Fruit fly (Drosophila melanogaster) whole organism, embryonic: ENCODE results near the gene P58IPK.

Experiments
- Ada2b ChIP-seq: fragments of 200-800 bp; sonication (Bioruptor generic); IDR thresholded peaks from 2 replicates; pipeline ENCODE4 v1.3.6; 2022; ENCODE audit warnings: missing biosample characterization, missing genetic modification characterization
- B-H2 ChIP-seq: fragments of 200-800 bp; sonication (Bioruptor generic); optimal IDR thresholded peaks from 2 replicates; lab custom pipeline; 2018; ENCODE audit warnings: missing biosample characterization, mild to moderate bottlenecking, missing genetic modification characterization
- CG11085 ChIP-seq: fragments of 200-800 bp; sonication (Bioruptor generic); IDR thresholded peaks from 2 replicates; pipeline ENCODE4 v1.3.6; 2022; ENCODE audit warnings: missing biosample characterization, missing genetic modification characterization
- CG11695 ChIP-seq: fragments of 200-800 bp; sonication (Bioruptor generic); IDR thresholded peaks from 3 replicates; pipeline ENCODE4 v1.3.6; 2022; ENCODE audit warnings: missing biosample characterization, missing genetic modification characterization
- CG12744 ChIP-seq: fragments of 200-800 bp; sonication (Bioruptor generic); optimal IDR thresholded peaks from 2 replicates; lab custom pipeline; 2016; ENCODE audit warnings: missing biosample characterization, missing genetic modification characterization
- CG13296 ChIP-seq: fragments of 200-800 bp; sonication (Bioruptor generic); optimal IDR thresholded peaks from 3 replicates; lab custom pipeline; 2018; ENCODE audit warnings: missing biosample characterization, mild to moderate bottlenecking, missing genetic modification characterization
- CG13624 ChIP-seq: fragments of 200-800 bp; sonication (Bioruptor generic); optimal IDR thresholded peaks from 2 replicates; lab custom pipeline; 2016; ENCODE audit warnings: missing biosample characterization, missing genetic modification characterization
- CG14014 ChIP-seq: fragments of 200-800 bp; sonication (Bioruptor generic); IDR thresholded peaks from 2 replicates; pipeline ENCODE4 v1.3.6; 2022; ENCODE audit warnings: missing biosample characterization, missing genetic modification characterization
- CG14667 ChIP-seq: fragments of 200-800 bp; sonication (Bioruptor generic); IDR thresholded peaks from 2 replicates; pipeline ENCODE4 v1.3.6; 2022; ENCODE audit warnings: missing biosample characterization, missing genetic modification characterization
- CG15601 ChIP-seq: fragments of 200-800 bp; sonication (Bioruptor generic); optimal IDR thresholded peaks from 3 replicates; lab custom pipeline; 2019; ENCODE audit warnings: missing biosample characterization, mild to moderate bottlenecking, missing genetic modification characterization, moderate library complexity
- CG1603 ChIP-seq: fragments of 200-800 bp; sonication (Bioruptor generic); optimal IDR thresholded peaks from 2 replicates; lab custom pipeline; 2019; ENCODE audit warnings: missing biosample characterization, mild to moderate bottlenecking, missing genetic modification characterization, moderate library complexity
- CG17385 ChIP-seq: fragments of 200-800 bp; sonication (Bioruptor generic); optimal IDR thresholded peaks from 3 replicates; lab custom pipeline; 2018; ENCODE audit warnings: missing biosample characterization, mild to moderate bottlenecking, missing genetic modification characterization
- CG18476 ChIP-seq: fragments of 200-800 bp; sonication (Bioruptor generic); optimal IDR thresholded peaks from 2 replicates; lab custom pipeline; 2016; ENCODE audit warnings: missing biosample characterization, mild to moderate bottlenecking, missing genetic modification characterization
- CG2120 ChIP-seq: fragments of 200-800 bp; sonication (Bioruptor generic); optimal IDR thresholded peaks from 3 replicates; lab custom pipeline; 2016; ENCODE audit warnings: missing biosample characterization, missing genetic modification characterization
- CG32772 ChIP-seq: fragments of 200-800 bp; sonication (Bioruptor generic); IDR thresholded peaks from 2 replicates; pipeline ENCODE4 v1.3.6; 2022; ENCODE audit warnings: missing biosample characterization, missing genetic modification characterization
- CG34224 ChIP-seq: fragments of 200-800 bp; sonication (Bioruptor generic); IDR thresholded peaks from 3 replicates; pipeline ENCODE4 v1.3.6; 2022; ENCODE audit warnings: missing biosample characterization, missing genetic modification characterization; ENCODE audit not compliant: partially characterized antibody
- CG3726 ChIP-seq: fragments of 200-800 bp; sonication (Bioruptor generic); IDR thresholded peaks from 3 replicates; pipeline ENCODE4, ENCODE4 v1.3.6; 2022; ENCODE audit warnings: missing biosample characterization, missing genetic modification characterization
- CG4424 ChIP-seq: fragments of 200-800 bp; sonication (Bioruptor generic); optimal IDR thresholded peaks from 3 replicates; lab custom pipeline; 2016; ENCODE audit warnings: missing biosample characterization, missing genetic modification characterization
- CG4820 ChIP-seq: fragments of 200-800 bp; sonication (Bioruptor generic); optimal IDR thresholded peaks from 3 replicates; lab custom pipeline; 2016; ENCODE audit warnings: missing biosample characterization, missing genetic modification characterization
- CG7357 ChIP-seq: fragments of 200-800 bp; sonication (Bioruptor generic); IDR thresholded peaks from 3 replicates; pipeline ENCODE4 v1.3.6; 2022; ENCODE audit warnings: missing biosample characterization, missing genetic modification characterization
- CG7839 ChIP-seq: fragments of 200-800 bp; sonication (Bioruptor generic); optimal IDR thresholded peaks from 3 replicates; lab custom pipeline; 2018; ENCODE audit warnings: missing biosample characterization, mild to moderate bottlenecking, missing genetic modification characterization, moderate library complexity
- CG8478 ChIP-seq: fragments of >200 bp; optimal IDR thresholded peaks from 2 replicates; lab custom pipeline; 2018
- CTCF ChIP-seq: fragments of 200-800 bp; sonication (Bioruptor generic); optimal IDR thresholded peaks from 2 replicates; lab custom pipeline; 2017; ENCODE audit warnings: missing biosample characterization, mild to moderate bottlenecking, missing genetic modification characterization, moderate library complexity
- CkIIα-i1 ChIP-seq: fragments of 200-800 bp; sonication (Bioruptor generic); IDR thresholded peaks from 2 replicates; pipeline ENCODE4 v1.3.6; 2022; ENCODE audit warnings: missing biosample characterization, missing genetic modification characterization
- D19B ChIP-seq: fragments of 200-800 bp; sonication (Bioruptor generic); optimal IDR thresholded peaks from 2 replicates; lab custom pipeline; 2017; ENCODE audit warnings: missing biosample characterization, mild to moderate bottlenecking, missing genetic modification characterization
- Dad ChIP-seq: fragments of 200-800 bp; sonication (Bioruptor generic); optimal IDR thresholded peaks from 3 replicates; lab custom pipeline; 2016; ENCODE audit warnings: missing biosample characterization, missing genetic modification characterization
- Deaf1 ChIP-seq: fragments of 200-800 bp; optimal IDR thresholded peaks from 3 replicates; lab custom pipeline; 2019; ENCODE audit warnings: missing biosample characterization, mild to moderate bottlenecking, missing genetic modification characterization, moderate library complexity
- Fer2 ChIP-seq: fragments of 200-800 bp; sonication (Bioruptor generic); optimal IDR thresholded peaks from 2 replicates; lab custom pipeline; 2018; ENCODE audit warnings: missing biosample characterization, mild to moderate bottlenecking, missing genetic modification characterization, moderate library complexity
- MTF-1 ChIP-seq: fragments of 200-800 bp; sonication (Bioruptor generic); optimal IDR thresholded peaks from 2 replicates; lab custom pipeline; 2018; ENCODE audit warnings: missing biosample characterization, mild to moderate bottlenecking, missing genetic modification characterization, borderline replicate concordance
- Mad ChIP-seq: fragments of 200-800 bp; sonication (Bioruptor generic); optimal IDR thresholded peaks from 2 replicates; lab custom pipeline; 2016; ENCODE audit warnings: missing biosample characterization, missing genetic modification characterization
- Spps ChIP-seq: fragments of 200-800 bp; sonication (Bioruptor generic); optimal IDR thresholded peaks from 2 replicates; lab custom pipeline; 2018; ENCODE audit warnings: missing biosample characterization, mild to moderate bottlenecking, missing genetic modification characterization
- Ssrp ChIP-seq: fragments of 200-800 bp; sonication (Bioruptor generic); optimal IDR thresholded peaks from 2 replicates; lab custom pipeline; 2018; ENCODE audit warnings: missing biosample characterization, mild to moderate bottlenecking, missing genetic modification characterization, moderate library complexity
- az2 ChIP-seq: fragments of 200-800 bp; sonication (Bioruptor generic); optimal IDR thresholded peaks from 3 replicates; lab custom pipeline; 2016; ENCODE audit warnings: missing biosample characterization, missing genetic modification characterization
- cas ChIP-seq: fragments of 200-800 bp; sonication (Bioruptor generic); IDR thresholded peaks from 2 replicates; pipeline ENCODE4 v1.3.6; 2022; ENCODE audit warnings: missing biosample characterization, missing genetic modification characterization
- chif ChIP-seq, 2 experiments: fragments of 200-800 bp; sonication (Bioruptor generic); optimal IDR thresholded peaks; 3 replicates each; lab custom pipeline; 2016; ENCODE audit warnings: missing biosample characterization in 2 of 2, missing genetic modification characterization in 2 of 2
- chm ChIP-seq: fragments of 200-800 bp; sonication (Bioruptor generic); IDR thresholded peaks from 2 replicates; pipeline ENCODE4 v1.3.6; 2022; ENCODE audit warnings: missing biosample characterization, missing genetic modification characterization
- crc ChIP-seq: fragments of 200-800 bp; sonication (Bioruptor generic); optimal IDR thresholded peaks from 2 replicates; lab custom pipeline; 2016; ENCODE audit warnings: missing biosample characterization, missing genetic modification characterization
- croc ChIP-seq: fragments of 200-800 bp; sonication (Bioruptor generic); conservative IDR thresholded peaks from 3 replicates; pipeline ENCODE4 v1.3.6; 2022; ENCODE audit warnings: missing biosample characterization, missing genetic modification characterization
- danr ChIP-seq: fragments of 200-800 bp; sonication (Bioruptor generic); IDR thresholded peaks from 2 replicates; pipeline ENCODE4 v1.3.6; 2022; ENCODE audit warnings: missing biosample characterization, missing genetic modification characterization
- dm ChIP-seq: fragments of 200-800 bp; sonication (Bioruptor generic); optimal IDR thresholded peaks from 3 replicates; lab custom pipeline; 2016; ENCODE audit warnings: missing biosample characterization, missing genetic modification characterization
- fd96Cb ChIP-seq: fragments of 200-800 bp; sonication (Bioruptor generic); optimal IDR thresholded peaks from 2 replicates; lab custom pipeline; 2018; ENCODE audit warnings: missing biosample characterization, mild to moderate bottlenecking, missing genetic modification characterization, moderate library complexity
- gcm2 ChIP-seq: fragments of 200-800 bp; sonication (Bioruptor generic); optimal IDR thresholded peaks from 2 replicates; lab custom pipeline; 2016; ENCODE audit warnings: missing biosample characterization, missing genetic modification characterization
- gsb-n ChIP-seq: fragments of 200-800 bp; sonication (Bioruptor generic); optimal IDR thresholded peaks from 3 replicates; lab custom pipeline; 2018; ENCODE audit warnings: missing biosample characterization, mild to moderate bottlenecking, missing genetic modification characterization
- klu ChIP-seq: fragments of 200-800 bp; sonication (Bioruptor generic); IDR thresholded peaks from 2 replicates; pipeline ENCODE4 v1.3.6; 2022; ENCODE audit warnings: missing biosample characterization, missing genetic modification characterization
- lab ChIP-seq: fragments of 200-800 bp; sonication (Bioruptor generic); optimal IDR thresholded peaks from 3 replicates; lab custom pipeline; 2017; ENCODE audit warnings: missing biosample characterization, missing genetic modification characterization, mild to moderate bottlenecking, moderate library complexity, missing genetic modification reagents
- mirr ChIP-seq: fragments of 200-800 bp; sonication (Bioruptor generic); optimal IDR thresholded peaks from 3 replicates; lab custom pipeline; 2018; ENCODE audit warnings: missing biosample characterization, mild to moderate bottlenecking, missing genetic modification characterization
- pan ChIP-seq, 4 experiments: fragments of >200 bp in 3 of 4; fragments of 200-800 bp in 1 of 4; sonication (Bioruptor generic) in 1 of 4; optimal IDR thresholded peaks in 3 of 4; IDR thresholded peaks in 1 of 4; 2 replicates each; pipeline versions ENCODE4 v1.3.6 to Lab custom; 2017 to 2022; ENCODE audit warnings: missing biosample characterization in 2 of 4, missing genetic modification characterization in 2 of 4, mixed read lengths in 1 of 4
- sob ChIP-seq: fragments of 200-800 bp; sonication (Bioruptor generic); IDR thresholded peaks from 2 replicates; pipeline ENCODE4 v1.3.6; 2022; ENCODE audit warnings: missing biosample characterization, missing genetic modification characterization
- sug ChIP-seq: fragments of 200-800 bp; optimal IDR thresholded peaks from 2 replicates; lab custom pipeline; 2019; ENCODE audit warnings: missing biosample characterization, mild to moderate bottlenecking, missing genetic modification characterization, moderate library complexity
- wdn ChIP-seq: fragments of 200-800 bp; sonication (Bioruptor generic); IDR thresholded peaks from 2 replicates; pipeline ENCODE4 v1.3.6; 2022; ENCODE audit warnings: missing biosample characterization, missing genetic modification characterization
- yki ChIP-seq: fragments of >200 bp; optimal IDR thresholded peaks from 3 replicates; lab custom pipeline; 2018
- zfh2 ChIP-seq: fragments of 200-800 bp; sonication (Bioruptor generic); optimal IDR thresholded peaks from 2 replicates; lab custom pipeline; 2016; ENCODE audit warnings: missing biosample characterization, missing genetic modification characterization

The P58IPK gene

dm6 chr3R:9613124-9613523, 26.4 kb downstream of the P58IPK start (continued):
- TF ChIP-seq CG7839 (tag; lab: Kevin White, UChicago): peak; percentile 69
- TF ChIP-seq az2: peak; percentile 47
- TF ChIP-seq CG13296 (GFP tag; lab: Kevin White, UChicago): peak; percentile 18
- no peak for TF ChIP-seq chm (GFP tag; lab: Robert Waterston, UW)
- no peak for TF ChIP-seq mirr (GFP tag; lab: Kevin White, UChicago)
- peak; percentile 67; the same call in 1 of the 2 replicates for TF ChIP-seq CG14014 (GFP tag; lab: Robert Waterston, UW)
- no peak for TF ChIP-seq dm (GFP tag; lab: Kevin White, UChicago)
- peak; percentile 59 for TF ChIP-seq CG18476
- TF ChIP-seq gcm2 (GFP tag; lab: Kevin White, UChicago): no peak
- no peak; the same call in 2 of the 3 replicates for TF ChIP-seq croc (GFP tag; lab: Robert Waterston, UW)
- TF ChIP-seq danr (GFP tag; lab: Robert Waterston, UW): no peak
- no peak for TF ChIP-seq CG3726 (GFP tag; lab: Robert Waterston, UW)
- no peak for TF ChIP-seq CG11695 (GFP tag; lab: Robert Waterston, UW)
- peak; percentile 66 for TF ChIP-seq fd96Cb
- peak; percentile 12 for TF ChIP-seq CG12744 (GFP tag; lab: Kevin White, UChicago)
- TF ChIP-seq Dad (GFP tag; lab: Kevin White, UChicago): peak; percentile 59
- no peak for TF ChIP-seq CG14667
- TF ChIP-seq CG1603 (tag; lab: Kevin White, UChicago): peak; percentile 54
- no peak for TF ChIP-seq B-H2 (GFP tag; lab: Kevin White, UChicago)
- TF ChIP-seq Mad (GFP tag; lab: Kevin White, UChicago): peak; percentile 15
- TF ChIP-seq MTF-1 (GFP tag; lab: Kevin White, UChicago): peak; percentile 7
- TF ChIP-seq CG8478 (lab: Kevin White, UChicago): no peak
- peak in 1 of 2 experiments; percentile 38 for TF ChIP-seq chif (GFP tag; optimal IDR thresholded peaks at IDR 0.05; lab: Kevin White, UChicago)
- TF ChIP-seq Ssrp: peak; percentile 16
- TF ChIP-seq crc (GFP tag; lab: Kevin White, UChicago): no peak
- no peak for TF ChIP-seq cas
- TF ChIP-seq wdn: no peak
- TF ChIP-seq CG13624 (GFP tag; lab: Kevin White, UChicago): peak; percentile 62
- no peak for TF ChIP-seq yki (lab: Kevin White, UChicago)
- peak; percentile 32 for TF ChIP-seq D19B (GFP tag; lab: Kevin White, UChicago)
- peak; percentile 13 for TF ChIP-seq Deaf1 (tag; lab: Kevin White, UChicago)
- peak; percentile 74 for TF ChIP-seq Ada2b (GFP tag; lab: Robert Waterston, UW)
- no peak for TF ChIP-seq pan (optimal IDR thresholded peaks at IDR 0.05; lab: Kevin White, UChicago)
- peak in 1 of 2 experiments; percentile 72 for TF ChIP-seq pan (GFP tag; optimal IDR thresholded peaks at IDR 0.05 in 1 of 2, IDR thresholded peaks at IDR 0.05 in 1 of 2)
- TF ChIP-seq gsb-n (tag; lab: Kevin White, UChicago): no peak
- TF ChIP-seq CG4424 (GFP tag; lab: Kevin White, UChicago): peak; percentile 62
- TF ChIP-seq CG32772 (GFP tag; lab: Robert Waterston, UW): no peak; the same call in 1 of the 2 replicates
- peak; percentile 62 for TF ChIP-seq CG4820 (GFP tag; lab: Kevin White, UChicago)
- peak; percentile 55 for TF ChIP-seq sob (GFP tag; lab: Robert Waterston, UW)
- TF ChIP-seq CG11085 (GFP tag; lab: Robert Waterston, UW): 0 out of 2 replicates have a peak, but pooled peaks have one; percentile 32
- TF ChIP-seq CG34224 (GFP tag; lab: Robert Waterston, UW): no peak
- no peak for TF ChIP-seq CTCF (GFP tag; lab: Kevin White, UChicago)
- peak; percentile 59 for TF ChIP-seq zfh2 (GFP tag; lab: Kevin White, UChicago)
- TF ChIP-seq CG17385: peak; percentile 10
- 0 out of 3 replicates have a peak, but pooled peaks have one; percentile 47 for TF ChIP-seq CG7357 (GFP tag; lab: Robert Waterston, UW)
- TF ChIP-seq CG2120 (GFP tag; lab: Kevin White, UChicago): peak; percentile 71
- no peak for TF ChIP-seq sug (tag; lab: Kevin White, UChicago)
- 0 out of 2 replicates have a peak, but pooled peaks have one; percentile 33 for TF ChIP-seq klu (GFP tag; lab: Robert Waterston, UW)
- no peak for TF ChIP-seq Spps (tag; lab: Kevin White, UChicago)
- TF ChIP-seq lab (GFP tag; lab: Kevin White, UChicago): peak; percentile 90
- no peak for TF ChIP-seq CG15601 (tag; lab: Kevin White, UChicago)
- TF ChIP-seq Fer2: no peak
- no peak for TF ChIP-seq CkIIα-i1 (GFP tag; lab: Robert Waterston, UW)
